Fruit fly (Drosophila melanogaster): Measurements from ENCODE around the gene CG43083.

CG43083 gene

DNA sequence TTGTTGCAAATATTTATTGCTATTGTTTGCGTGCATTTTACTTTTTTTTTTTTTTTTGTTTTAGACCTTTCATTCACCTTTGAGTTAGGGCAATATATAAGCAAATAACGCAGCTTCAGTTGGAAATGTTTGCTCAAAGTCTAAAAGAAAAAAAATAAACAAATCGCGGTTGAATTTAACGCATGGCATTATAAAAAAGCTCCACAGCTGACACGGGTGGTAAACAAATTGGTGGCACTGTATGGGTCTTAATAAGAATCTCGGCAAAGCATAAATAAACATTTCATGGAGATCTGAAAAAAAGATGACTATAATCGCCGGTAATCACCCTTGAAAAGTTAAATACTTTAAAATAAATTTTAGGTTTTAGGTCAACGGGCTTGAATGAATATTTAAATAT is 46.0 kb downstream of the CG43083 start (continued):
- TF ChIP-seq dpn (GFP tag; optimal IDR thresholded peaks at IDR 0.05) (peak in 1 of 2 experiments; percentile 7), Dll (GFP tag; IDR thresholded peaks at IDR 0.05; ENCODE audit: partially characterized antibody) (no peak), Hsf (GFP tag; optimal IDR thresholded peaks at IDR 0.05) (no peak), bab2 (GFP tag; optimal IDR thresholded peaks at IDR 0.05) (no peak), CG10321 (GFP tag; IDR thresholded peaks at IDR 0.05) (no peak), Opbp (GFP tag; IDR thresholded peaks at IDR 0.05; ENCODE audit: partially characterized antibody) (no peak), CG7271 (tag; optimal IDR thresholded peaks at IDR 0.05) (no peak), caup (GFP tag; optimal IDR thresholded peaks at IDR 0.05; ENCODE audit: severe bottlenecking) (no peak), Sox102F (GFP tag; optimal IDR thresholded peaks at IDR 0.05) (peak; percentile 4), CG34422 (GFP tag; IDR thresholded peaks at IDR 0.05) (no peak), seq (GFP tag; IDR thresholded peaks at IDR 0.05) (no peak), repo (GFP tag; optimal IDR thresholded peaks at IDR 0.05) (no peak), sens (GFP tag) (peak; percentile 65), trh (GFP tag; optimal IDR thresholded peaks at IDR 0.05) (no peak), bcd (GFP tag; optimal IDR thresholded peaks at IDR 0.05) (no peak), CG5245 (GFP tag; optimal IDR thresholded peaks at IDR 0.05) (no peak), wek (GFP tag; optimal IDR thresholded peaks at IDR 0.05) (no peak), CG13287 (GFP tag; IDR thresholded peaks at IDR 0.05; ENCODE audit: partially characterized antibody) (no peak), Rx (GFP tag; IDR thresholded peaks at IDR 0.05) (no peak)

dm6 chr3L:15695195-15695594 is 46.8 kb downstream of the CG43083 start:
- TF ChIP-seq vvl (GFP tag; IDR thresholded peaks at IDR 0.05) (peak; percentile 54; the same call in 1 of the 2 replicates), Awh (GFP tag; IDR thresholded peaks at IDR 0.05) (peak; percentile 95), ab (GFP tag; optimal IDR thresholded peaks at IDR 0.05) (no peak), CG12769 (tag; optimal IDR thresholded peaks at IDR 0.05) (peak; percentile 71), nom (GFP tag; optimal IDR thresholded peaks at IDR 0.05) (no peak), bcd (GFP tag; optimal IDR thresholded peaks at IDR 0.05) (no peak), Med (GFP tag) (no peak), otp (GFP tag; IDR thresholded peaks at IDR 0.05) (0 out of 3 replicates have a peak, but pooled peaks have one; percentile 42), NC2α (GFP tag; optimal IDR thresholded peaks at IDR 0.05) (no peak), Blimp-1 (GFP tag; optimal IDR thresholded peaks at IDR 0.05) (peak; percentile 46), Hsf (GFP tag; optimal IDR thresholded peaks at IDR 0.05) (no peak), Dfd (GFP tag; optimal IDR thresholded peaks at IDR 0.05) (no peak), sens (GFP tag) (peak; percentile 37), gsb-n (tag; optimal IDR thresholded peaks at IDR 0.05) (peak; percentile 55), Bteb2 (GFP tag; optimal IDR thresholded peaks at IDR 0.05) (no peak), ttk (GFP tag; IDR thresholded peaks at IDR 0.05) (no peak), ci (GFP tag; IDR thresholded peaks at IDR 0.05) (0 out of 3 replicates have a peak, but pooled peaks have one; percentile 12), Pdp1 (GFP tag; optimal IDR thresholded peaks at IDR 0.05) (peak in 1 of 2 experiments; percentile 42), Vsx1 (GFP tag; optimal IDR thresholded peaks at IDR 0.05) (peak; percentile 51), slp2 (GFP tag; optimal IDR thresholded peaks at IDR 0.05) (no peak), CG9797 (GFP tag; optimal IDR thresholded peaks at IDR 0.05) (no peak), oc (tag; optimal IDR thresholded peaks at IDR 0.05) (peak; percentile 80), dysf (GFP tag; IDR thresholded peaks at IDR 0.05) (no peak), wor (GFP tag; IDR thresholded peaks at IDR 0.05) (no peak), CG13775 (GFP tag; optimal IDR thresholded peaks at IDR 0.05) (no peak), fu2 (GFP tag; optimal IDR thresholded peaks at IDR 0.05) (no peak), CG6272 (GFP tag; IDR thresholded peaks at IDR 0.05) (no peak), abd-A (tag; optimal IDR thresholded peaks at IDR 0.05) (peak; percentile 85)
